Fruit fly (Drosophila melanogaster) whole organism, wandering third instar larva: ENCODE data around the gene Sumo.

Source experiments
- Abd-B ChIP-seq: fragments of >200 bp; optimal IDR thresholded peaks from 2 replicates; lab custom pipeline; 2017; ENCODE audit warnings: missing biosample characterization, missing genetic modification characterization
- CG32264 ChIP-seq: fragments of 200-800 bp; sonication (Bioruptor generic); optimal IDR thresholded peaks from 2 replicates; lab custom pipeline; 2016; ENCODE audit warnings: missing biosample characterization, missing genetic modification characterization
- CG9705 ChIP-seq: fragments of 200-800 bp; sonication (Bioruptor generic); optimal IDR thresholded peaks from 2 replicates; lab custom pipeline; 2018; ENCODE audit warnings: missing biosample characterization, mild to moderate bottlenecking, missing genetic modification characterization
- GATAd ChIP-seq: sonication (Bioruptor generic); optimal IDR thresholded peaks from 2 replicates; lab custom pipeline; 2016; ENCODE audit warnings: missing biosample characterization, missing genetic modification characterization
- Hr78 ChIP-seq: fragments of >200 bp; optimal IDR thresholded peaks from 2 replicates; lab custom pipeline; 2017; ENCODE audit warnings: missing biosample characterization, missing genetic modification characterization
- br ChIP-seq: fragments of 200-800 bp; sonication (Bioruptor generic); optimal IDR thresholded peaks from 2 replicates; lab custom pipeline; 2016; ENCODE audit warnings: missing biosample characterization, missing genetic modification characterization
- ey ChIP-seq: fragments of 200-800 bp; sonication (Bioruptor generic); optimal IDR thresholded peaks from 2 replicates; lab custom pipeline; 2016; ENCODE audit warnings: missing biosample characterization, missing genetic modification characterization
- foxo ChIP-seq, 2 experiments: fragments of 200-800 bp; sonication (Bioruptor generic); optimal IDR thresholded peaks; 2 replicates in 1 of 2; 3 replicates in 1 of 2; lab custom pipeline; 2016 to 2017; ENCODE audit warnings: missing biosample characterization in 2 of 2, missing genetic modification characterization in 2 of 2
- fru ChIP-seq: fragments of 200-800 bp; sonication (Bioruptor generic); optimal IDR thresholded peaks from 3 replicates; lab custom pipeline; 2016; ENCODE audit warnings: missing biosample characterization, mild to moderate bottlenecking, missing genetic modification characterization
- h ChIP-seq: fragments of 200-800 bp; sonication (Bioruptor generic); optimal IDR thresholded peaks from 3 replicates; lab custom pipeline; 2016; ENCODE audit warnings: missing biosample characterization, mild to moderate bottlenecking, missing genetic modification characterization
- lola ChIP-seq: fragments of >200 bp; optimal IDR thresholded peaks from 2 replicates; lab custom pipeline; 2017; ENCODE audit warnings: missing biosample characterization, missing genetic modification characterization
- psq ChIP-seq: fragments of 200-800 bp; sonication (Bioruptor generic); optimal IDR thresholded peaks from 3 replicates; lab custom pipeline; 2017; ENCODE audit warnings: missing biosample characterization, mild to moderate bottlenecking, missing genetic modification characterization, moderate library complexity
- usp ChIP-seq: fragments of >200 bp; optimal IDR thresholded peaks from 2 replicates; lab custom pipeline; 2017; ENCODE audit warnings: missing biosample characterization, missing genetic modification characterization

- TF ChIP-seq CG9705 (no peak), br (GFP tag; lab: Kevin White, UChicago) (no peak), ey (no peak), Hr78 (GFP tag; lab: Kevin White, UChicago) (no peak), usp (no peak), h (GFP tag; lab: Kevin White, UChicago) (peak; percentile 30), lola (GFP tag; lab: Kevin White, UChicago) (no peak), psq (peak; percentile 88), CG32264 (GFP tag; lab: Kevin White, UChicago) (no peak), Abd-B (GFP tag; lab: Kevin White, UChicago) (no peak), foxo (GFP tag; optimal IDR thresholded peaks at IDR 0.05; lab: Kevin White, UChicago) (no peak), fru (GFP tag; lab: Kevin White, UChicago) (peak; percentile 29), GATAd (GFP tag; lab: Kevin White, UChicago) (no peak)
Observed at dm6 chr2L:6921360-6922090, 45.9 kb downstream of the Sumo start.
